Worm (Caenorhabditis elegans) whole organism, young adult: Measurements from ENCODE around the gene C05E11.3.

Source experiments
- B0019.2 ChIP-seq: fragments of 200-800 bp; sonication (Bioruptor generic); conservative IDR thresholded peaks from 2 replicates; pipeline ENCODE4 v1.3.6; 2022; ENCODE audit warnings: missing genetic modification reagents, missing genetic modification characterization, missing compliant biosample characterization
- B0261.1 ChIP-seq: sonication (generic microtip); optimal IDR thresholded peaks from 2 replicates; lab custom pipeline; 2016; ENCODE audit warnings: mild to moderate bottlenecking, missing genetic modification characterization, moderate library complexity, missing compliant biosample characterization
- B0336.3 ChIP-seq: fragments of 200-800 bp; sonication (Bioruptor generic); IDR thresholded peaks from 2 replicates; pipeline ENCODE4 v1.3.6; 2022; ENCODE audit warnings: missing genetic modification characterization, missing compliant biosample characterization
- F22D6.2 ChIP-seq: sonication (generic microtip); optimal IDR thresholded peaks from 2 replicates; lab custom pipeline; 2016; ENCODE audit warnings: mild to moderate bottlenecking, missing genetic modification characterization, missing compliant biosample characterization
- F33H1.4 ChIP-seq: fragments of 200-800 bp; sonication (Bioruptor generic); IDR thresholded peaks from 2 replicates; pipeline ENCODE4 v1.3.6; 2022; ENCODE audit warnings: missing genetic modification reagents, missing genetic modification characterization, missing compliant biosample characterization
- K12H6.12 ChIP-seq: fragments of 200-800 bp; sonication (Bioruptor generic); optimal IDR thresholded peaks from 2 replicates; lab custom pipeline; 2018; ENCODE audit warnings: mild to moderate bottlenecking, missing genetic modification characterization, missing compliant biosample characterization
- T07F8.4 ChIP-seq: sonication (generic microtip); optimal IDR thresholded peaks from 2 replicates; lab custom pipeline; 2016; ENCODE audit warnings: mild to moderate bottlenecking, missing genetic modification characterization, moderate library complexity, missing compliant biosample characterization
- Y56A3A.18 ChIP-seq: fragments of 200-800 bp; sonication (Bioruptor generic); IDR thresholded peaks from 2 replicates; pipeline ENCODE4 v1.3.6; 2022; ENCODE audit warnings: missing genetic modification reagents, missing genetic modification characterization, missing compliant biosample characterization
- Y79H2A.3 ChIP-seq: fragments of 200-800 bp; sonication (Bioruptor generic); conservative IDR thresholded peaks from 2 replicates; pipeline ENCODE4 v1.3.6; 2022; ENCODE audit warnings: missing genetic modification reagents, missing genetic modification characterization, missing compliant biosample characterization
- ZK185.1 ChIP-seq: sonication (generic microtip); optimal IDR thresholded peaks from 2 replicates; lab custom pipeline; 2016; ENCODE audit warnings: mild to moderate bottlenecking, missing genetic modification characterization, missing compliant biosample characterization; ENCODE audit not compliant: poor library complexity, severe bottlenecking
- attf-3 ChIP-seq: fragments of 200-800 bp; sonication (Bioruptor generic); conservative IDR thresholded peaks from 2 replicates; pipeline ENCODE4 v1.3.6; 2022; ENCODE audit warnings: missing genetic modification reagents, missing genetic modification characterization, missing compliant biosample characterization
- attf-5 ChIP-seq: fragments of 200-800 bp; sonication (Bioruptor generic); optimal IDR thresholded peaks from 2 replicates; lab custom pipeline; 2018; ENCODE audit warnings: mild to moderate bottlenecking, missing genetic modification characterization, missing compliant biosample characterization
- cebp-1 ChIP-seq, 2 experiments: fragments of 200-800 bp in 1 of 2; sonication (Bioruptor generic) in 1 of 2; sonication (generic microtip) in 1 of 2; IDR thresholded peaks in 1 of 2; optimal IDR thresholded peaks in 1 of 2; 2 replicates each; pipeline versions ENCODE4 v1.3.6 to Lab custom; 2017 to 2022; ENCODE audit warnings: missing compliant biosample characterization in 2 of 2, missing genetic modification characterization in 2 of 2, mild to moderate bottlenecking in 1 of 2, missing genetic modification reagents in 1 of 2, moderate library complexity in 1 of 2
- cebp-2 ChIP-seq: fragments of 200-800 bp; sonication (Bioruptor generic); IDR thresholded peaks from 2 replicates; pipeline ENCODE4 v1.3.6; 2022; ENCODE audit warnings: missing genetic modification characterization, missing compliant biosample characterization
- ceh-40 ChIP-seq: fragments of 200-800 bp; sonication (Bioruptor generic); IDR thresholded peaks from 2 replicates; pipeline ENCODE4 v1.3.6; 2022; ENCODE audit warnings: missing genetic modification characterization, missing compliant biosample characterization
- ceh-58 ChIP-seq: fragments of 200-800 bp; sonication (Bioruptor generic); IDR thresholded peaks from 2 replicates; pipeline ENCODE4 v1.3.6; 2022; ENCODE audit warnings: missing genetic modification characterization, missing compliant biosample characterization
- chd-7 ChIP-seq: sonication (generic microtip); optimal IDR thresholded peaks from 2 replicates; lab custom pipeline; 2016; ENCODE audit warnings: mild to moderate bottlenecking, missing genetic modification characterization, moderate library complexity, missing compliant biosample characterization
- dpff-1 ChIP-seq: sonication (generic microtip); optimal IDR thresholded peaks from 2 replicates; lab custom pipeline; 2017; ENCODE audit warnings: mild to moderate bottlenecking, missing genetic modification characterization, missing compliant biosample characterization
- efl-1 ChIP-seq: fragments of 150-350 bp; optimal IDR thresholded peaks from 2 replicates; lab custom pipeline; 2014; ENCODE audit warnings: missing biosample characterization, missing genetic modification reagents, missing genetic modification characterization
- ekl-4 ChIP-seq: fragments of 200-800 bp; sonication (Bioruptor generic); IDR thresholded peaks from 2 replicates; pipeline ENCODE4 v1.3.6; 2022; ENCODE audit warnings: missing genetic modification reagents, missing genetic modification characterization, missing compliant biosample characterization
- ets-4 ChIP-seq: fragments of 200-800 bp; sonication (Bioruptor generic); optimal IDR thresholded peaks from 2 replicates; lab custom pipeline; 2018; ENCODE audit warnings: mild to moderate bottlenecking, missing genetic modification characterization, missing compliant biosample characterization
- hmg-1.2 ChIP-seq: fragments of 200-800 bp; sonication (Bioruptor generic); IDR thresholded peaks from 2 replicates; pipeline ENCODE4 v1.3.6; 2022; ENCODE audit warnings: missing genetic modification reagents, missing genetic modification characterization, missing compliant biosample characterization
- lag-1 ChIP-seq: fragments of 200-800 bp; sonication (Bioruptor generic); IDR thresholded peaks from 2 replicates; pipeline ENCODE4 v1.3.6; 2022; ENCODE audit warnings: missing genetic modification reagents, missing genetic modification characterization, missing compliant biosample characterization
- lin-26 ChIP-seq: fragments of 200-800 bp; sonication (Bioruptor generic); IDR thresholded peaks from 2 replicates; pipeline ENCODE4 v1.3.6; 2022; ENCODE audit warnings: missing genetic modification reagents, missing genetic modification characterization, missing compliant biosample characterization
- lin-40 ChIP-seq: sonication (generic microtip); optimal IDR thresholded peaks from 2 replicates; lab custom pipeline; 2016; ENCODE audit warnings: missing genetic modification characterization, mild to moderate bottlenecking, missing compliant biosample characterization, missing genotype, missing genetic modification reagents
- lir-1 ChIP-seq: fragments of 200-800 bp; sonication (Bioruptor generic); conservative IDR thresholded peaks from 2 replicates; pipeline ENCODE4 v1.3.6; 2022; ENCODE audit warnings: missing genetic modification reagents, missing genetic modification characterization, missing compliant biosample characterization
- lsy-27 ChIP-seq: sonication (generic microtip); optimal IDR thresholded peaks from 2 replicates; lab custom pipeline; 2017; ENCODE audit warnings: missing genetic modification characterization, mild to moderate bottlenecking, missing compliant biosample characterization, antibody characterized with exemption, missing genotype, borderline replicate concordance; ENCODE audit not compliant: insufficient read depth
- madf-10 ChIP-seq: sonication (generic microtip); optimal IDR thresholded peaks from 2 replicates; lab custom pipeline; 2016; ENCODE audit warnings: mild to moderate bottlenecking, missing genetic modification characterization, missing compliant biosample characterization
- madf-6 ChIP-seq: fragments of 200-800 bp; sonication (Bioruptor generic); IDR thresholded peaks from 2 replicates; pipeline ENCODE4 v1.3.6; 2022; ENCODE audit warnings: missing genetic modification reagents, missing genetic modification characterization, missing compliant biosample characterization
- madf-8 ChIP-seq: fragments of 200-800 bp; sonication (Bioruptor generic); conservative IDR thresholded peaks from 2 replicates; pipeline ENCODE4 v1.3.6; 2022; ENCODE audit warnings: missing genetic modification reagents, missing genetic modification characterization, missing compliant biosample characterization
- mcd-1 ChIP-seq: fragments of 200-800 bp; sonication (Bioruptor generic); IDR thresholded peaks from 2 replicates; pipeline ENCODE4 v1.3.6; 2022; ENCODE audit warnings: missing genetic modification reagents, missing genetic modification characterization, missing compliant biosample characterization
- mel-28 ChIP-seq: sonication (generic microtip); optimal IDR thresholded peaks from 2 replicates; lab custom pipeline; 2016; ENCODE audit warnings: borderline replicate concordance, mild to moderate bottlenecking, missing genetic modification characterization, missing compliant biosample characterization
- mes-4 ChIP-seq: sonication (generic microtip); optimal IDR thresholded peaks from 2 replicates; lab custom pipeline; 2016; ENCODE audit warnings: missing genotype, missing genetic modification characterization, missing compliant biosample characterization
- nfya-2 ChIP-seq: fragments of 200-800 bp; sonication (Bioruptor generic); IDR thresholded peaks from 2 replicates; pipeline ENCODE4 v1.3.6; 2022; ENCODE audit warnings: missing genetic modification reagents, missing genetic modification characterization, missing compliant biosample characterization
- nhr-80 ChIP-seq: sonication (generic microtip); optimal IDR thresholded peaks from 2 replicates; lab custom pipeline; 2016; ENCODE audit warnings: missing genetic modification characterization, missing compliant biosample characterization
- nhr-90 ChIP-seq: sonication (generic microtip); optimal IDR thresholded peaks from 2 replicates; lab custom pipeline; 2016; ENCODE audit warnings: missing genotype, mild to moderate bottlenecking, missing genetic modification characterization, missing compliant biosample characterization
- pha-4 ChIP-seq: fragments of 150-350 bp; sonication (generic microtip); optimal IDR thresholded peaks from 2 replicates; lab custom pipeline; 2014; ENCODE audit warnings: missing biosample characterization, missing genetic modification reagents, missing genetic modification characterization
- rcor-1 ChIP-seq: fragments of 200-800 bp; sonication (Bioruptor generic); IDR thresholded peaks from 2 replicates; pipeline ENCODE4 v1.3.6; 2022; ENCODE audit warnings: missing genetic modification reagents, missing genetic modification characterization, missing compliant biosample characterization
- sea-2 ChIP-seq: fragments of 200-800 bp; sonication (Bioruptor generic); IDR thresholded peaks from 2 replicates; pipeline ENCODE4 v1.3.6; 2022; ENCODE audit warnings: missing genetic modification characterization, missing compliant biosample characterization
- snpc-1.3 ChIP-seq: sonication (generic microtip); optimal IDR thresholded peaks from 2 replicates; lab custom pipeline; 2017; ENCODE audit warnings: missing genetic modification characterization, mild to moderate bottlenecking, missing compliant biosample characterization, antibody characterized with exemption, moderate library complexity, missing genotype, missing genetic modification reagents; ENCODE audit not compliant: insufficient read depth
- snpc-3.4 ChIP-seq: sonication (generic microtip); optimal IDR thresholded peaks from 2 replicates; lab custom pipeline; 2017; ENCODE audit warnings: missing genetic modification characterization, mild to moderate bottlenecking, missing compliant biosample characterization, antibody characterized with exemption, moderate library complexity, missing genotype, missing genetic modification reagents
- sptf-2 ChIP-seq: fragments of 200-800 bp; sonication (Bioruptor generic); optimal IDR thresholded peaks from 2 replicates; lab custom pipeline; 2018; ENCODE audit warnings: mild to moderate bottlenecking, missing genetic modification characterization, missing compliant biosample characterization
- tlf-1 ChIP-seq: fragments of 200-800 bp; sonication (Bioruptor generic); optimal IDR thresholded peaks from 2 replicates; lab custom pipeline; 2018; ENCODE audit warnings: mild to moderate bottlenecking, missing genetic modification characterization, missing compliant biosample characterization
- ztf-26 ChIP-seq: sonication (generic microtip); optimal IDR thresholded peaks from 2 replicates; lab custom pipeline; 2017; ENCODE audit warnings: missing genetic modification characterization, missing compliant biosample characterization
- ztf-3 ChIP-seq: fragments of 200-800 bp; sonication (Bioruptor generic); optimal IDR thresholded peaks from 2 replicates; lab custom pipeline; 2018; ENCODE audit warnings: mild to moderate bottlenecking, missing genetic modification characterization, missing compliant biosample characterization

Gene C05E11.3

ce11 chrX:4567110-4567509 lies 10.9 kb upstream of the C05E11.3 start:
- TF ChIP-seq hmg-1.2 (GFP tag; lab: Robert Waterston, UW) (no peak), lsy-27 (tag; lab: Kevin White, UChicago) (no peak), ets-4 (GFP tag; lab: Kevin White, UChicago) (no peak), snpc-1.3 (tag; lab: Kevin White, UChicago) (no peak), efl-1 (GFP tag; lab: Kevin White, UChicago) (no peak), lin-26 (GFP tag; lab: Robert Waterston, UW) (no peak), pha-4 (peak; percentile 15), nhr-80 (tag; lab: Kevin White, UChicago) (peak; percentile 74), Y79H2A.3 (GFP tag; lab: Robert Waterston, UW) (no peak), madf-10 (no peak), K12H6.12 (tag; lab: Kevin White, UChicago) (no peak), B0261.1 (tag; lab: Kevin White, UChicago) (no peak), rcor-1 (no peak), ztf-3 (no peak)
- TF ChIP-seq, all 124 proteins: peak for 2

ce11 chrX:4569276-4569675 lies 8.8 kb upstream of the C05E11.3 start:
- TF ChIP-seq T07F8.4: no peak
- TF ChIP-seq snpc-3.4 (tag; lab: Kevin White, UChicago): no peak
- TF ChIP-seq B0019.2: no peak
- no peak for TF ChIP-seq madf-8
- no peak for TF ChIP-seq dpff-1
- no peak for TF ChIP-seq B0336.3 (GFP tag; lab: Robert Waterston, UW)
- no peak for TF ChIP-seq ekl-4
- no peak for TF ChIP-seq mes-4
- no peak for TF ChIP-seq attf-3 (GFP tag; lab: Robert Waterston, UW)
- TF ChIP-seq lir-1 (GFP tag; lab: Robert Waterston, UW): no peak
- no peak for TF ChIP-seq nhr-90 (tag; lab: Kevin White, UChicago)
- no peak for TF ChIP-seq ceh-40
- TF ChIP-seq F33H1.4 (GFP tag; lab: Robert Waterston, UW): no peak
- no peak for TF ChIP-seq nfya-2 (GFP tag; lab: Robert Waterston, UW)
- TF ChIP-seq mel-28 (tag; lab: Kevin White, UChicago): no peak
- TF ChIP-seq lin-40 (tag; lab: Kevin White, UChicago): no peak
- TF ChIP-seq sea-2 (GFP tag; lab: Robert Waterston, UW): no peak
- no peak for TF ChIP-seq madf-10
- TF ChIP-seq tlf-1 (GFP tag; lab: Kevin White, UChicago): no peak
- TF ChIP-seq, all 124 proteins: peak for 0

ce11 chrX:4571137-4571536 lies 6.9 kb upstream of the C05E11.3 start, which contains the start of gene amt-1:
Gene amt-1 (plus strand): TSS chrX:4571437.
- TF ChIP-seq F33H1.4 (GFP tag; lab: Robert Waterston, UW) (no peak), chd-7 (tag; lab: Kevin White, UChicago) (no peak), ztf-26 (no peak), mcd-1 (GFP tag; lab: Robert Waterston, UW) (no peak), lin-26 (GFP tag; lab: Robert Waterston, UW) (no peak), lir-1 (GFP tag; lab: Robert Waterston, UW) (no peak)
- TF ChIP-seq, all 124 proteins: peak for 0

ce11 chrX:4574873-4575272 lies 3.2 kb upstream of the C05E11.3 start:
- no peak for TF ChIP-seq cebp-2 (GFP tag; lab: Robert Waterston, UW)
- no peak for TF ChIP-seq attf-5 (GFP tag; lab: Kevin White, UChicago)
- TF ChIP-seq lag-1 (GFP tag; lab: Robert Waterston, UW): no peak
- TF ChIP-seq F22D6.2 (tag; lab: Kevin White, UChicago): no peak
- no peak for TF ChIP-seq Y56A3A.18 (GFP tag; lab: Robert Waterston, UW)
- TF ChIP-seq pha-4: no peak
- TF ChIP-seq madf-6 (GFP tag; lab: Robert Waterston, UW): no peak
- no peak for TF ChIP-seq ceh-58
- no peak for TF ChIP-seq cebp-1 (GFP tag; IDR thresholded peaks at IDR 0.05; lab: Robert Waterston, UW)
- TF ChIP-seq cebp-1 (tag; optimal IDR thresholded peaks at IDR 0.05; lab: Kevin White, UChicago): no peak
- no peak for TF ChIP-seq sptf-2 (GFP tag; lab: Kevin White, UChicago)
- TF ChIP-seq ZK185.1 (tag; lab: Kevin White, UChicago): no peak
- TF ChIP-seq hmg-1.2 (GFP tag; lab: Robert Waterston, UW): no peak
- TF ChIP-seq ztf-26: no peak
- TF ChIP-seq ekl-4: no peak
